Worm (Caenorhabditis elegans): ENCODE data around the gene zipt-2.2.

- no peak for TF ChIP-seq med-1 (GFP tag; optimal IDR thresholded peaks at IDR 0.05; ENCODE audit: insufficient read depth)
- TF ChIP-seq ref-1 (GFP tag; conservative IDR thresholded peaks at IDR 0.05) = no peak
These were observed 30.1 kb upstream of the zipt-2.2 start, which contains the start of gene F36A4.5 for ce11 chrIV:4265224-4265623.
